Worm (Caenorhabditis elegans) whole organism, L4/young adult: ENCODE measurements around the gene ugt-42.

Experiments used
- W03F9.2 ChIP-seq: fragments of 150-350 bp; optimal IDR thresholded peaks from 2 replicates; lab custom pipeline; 2014; ENCODE audit warnings: missing biosample characterization, missing genetic modification characterization
- dao-5 ChIP-seq: sonication (generic microtip); optimal IDR thresholded peaks from 2 replicates; lab custom pipeline; 2016; ENCODE audit warnings: missing genotype, missing genetic modification characterization, moderate library complexity, missing compliant biosample characterization
- him-1 ChIP-seq: sonication (generic microtip); optimal IDR thresholded peaks from 2 replicates; lab custom pipeline; 2016; ENCODE audit warnings: missing genotype, missing genetic modification reagents, missing genetic modification characterization, missing compliant biosample characterization

DNA sequence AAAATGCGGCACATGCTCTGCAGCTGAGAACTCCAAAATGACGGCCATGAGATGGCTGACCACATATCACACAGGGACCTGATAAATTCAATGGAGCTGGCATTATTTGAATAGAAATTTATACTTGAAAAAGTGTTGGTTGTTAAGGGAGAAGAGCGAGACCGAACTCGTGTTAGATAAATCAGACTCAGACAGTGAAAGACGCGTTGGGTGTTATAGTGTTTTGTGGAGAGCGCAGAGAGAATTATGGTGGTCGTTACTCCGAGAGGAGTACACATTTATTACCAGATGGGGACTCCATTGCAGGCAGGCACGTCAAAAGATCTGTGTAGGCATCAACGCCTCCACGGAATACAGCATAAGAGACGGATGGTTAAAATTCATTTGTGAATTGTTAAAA lies 4.2 kb upstream of the ugt-42 start, which contains the start of gene nhr-190:
- TF ChIP-seq him-1 (tag; lab: Kevin White, UChicago) (no peak), W03F9.2 (tag; lab: Kevin White, UChicago) (no peak), dao-5 (tag; lab: Kevin White, UChicago) (no peak)
